Worm (Caenorhabditis elegans): Measurements from ENCODE around the gene nkb-3.
A peak's percentile ranks its signal among the peaks of the same experiment; 100 is the strongest.

nkb-3 gene

ce11 chrX:13744543-13745113 lies 25.7 kb downstream of the nkb-3 start (continued):
- TF ChIP-seq tag-97 (GFP tag; IDR thresholded peaks at IDR 0.05) (no peak), tra-1 (GFP tag; IDR thresholded peaks at IDR 0.05) (peak; percentile 75), ama-1 (optimal IDR thresholded peaks at IDR 0.05) (no peak), sdz-12 (GFP tag; optimal IDR thresholded peaks at IDR 0.05) (no peak), ztf-7 (tag; optimal IDR thresholded peaks at IDR 0.05) (no peak), unc-62 (GFP tag; optimal IDR thresholded peaks at IDR 0.05 in 1 of 2) (no peak), unc-62 (tag; optimal IDR thresholded peaks at IDR 0.05) (no peak), dpl-1 (GFP tag; optimal IDR thresholded peaks at IDR 0.05) (no peak), ceh-44 (GFP tag; IDR thresholded peaks at IDR 0.05) (no peak), Y75B8A.6 (GFP tag; IDR thresholded peaks at IDR 0.05) (no peak), lim-7 (GFP tag; IDR thresholded peaks at IDR 0.05) (no peak), mdt-29 (GFP tag; IDR thresholded peaks at IDR 0.05) (no peak), nhr-6 (tag; optimal IDR thresholded peaks at IDR 0.05) (peak; percentile 34), unc-39 (tag; optimal IDR thresholded peaks at IDR 0.05) (no peak), zfp-3 (GFP tag; conservative IDR thresholded peaks at IDR 0.05) (no peak), F44E2.7 (GFP tag; IDR thresholded peaks at IDR 0.05) (no peak), snpc-4 (tag; optimal IDR thresholded peaks at IDR 0.05) (no peak), egl-27 (tag; optimal IDR thresholded peaks at IDR 0.05) (no peak), daf-16 (GFP tag; optimal IDR thresholded peaks at IDR 0.05) (no peak), daf-16 (tag; optimal IDR thresholded peaks at IDR 0.05) (no peak), dmd-6 (GFP tag; IDR thresholded peaks at IDR 0.05) (peak; percentile 84), set-16 (GFP tag; IDR thresholded peaks at IDR 0.05) (no peak), ceh-82 (tag; optimal IDR thresholded peaks at IDR 0.05) (no peak), nhr-41 (GFP tag; IDR thresholded peaks at IDR 0.05) (no peak), ZK546.5 (tag; optimal IDR thresholded peaks at IDR 0.05) (no peak), aha-1 (tag) (peak; percentile 42), fos-1 (tag; optimal IDR thresholded peaks at IDR 0.05) (no peak), ceh-62 (tag; optimal IDR thresholded peaks at IDR 0.05) (no peak), lsy-2 (tag; optimal IDR thresholded peaks at IDR 0.05) (peak in 1 of 2 experiments; percentile 41), ces-1 (GFP tag; optimal IDR thresholded peaks at IDR 0.05) (no peak), lin-38 (GFP tag; IDR thresholded peaks at IDR 0.05) (no peak), lir-3 (tag; optimal IDR thresholded peaks at IDR 0.05) (no peak), zip-11 (GFP tag; IDR thresholded peaks at IDR 0.05) (no peak), hlh-30 (tag; optimal IDR thresholded peaks at IDR 0.05; ENCODE audit: insufficient read depth) (peak; percentile 63), attf-4 (tag; optimal IDR thresholded peaks at IDR 0.05) (no peak), mxl-3 (GFP tag; optimal IDR thresholded peaks at IDR 0.05) (peak; percentile 68), zfp-2 (tag; optimal IDR thresholded peaks at IDR 0.05) (no peak), zag-1 (tag; optimal IDR thresholded peaks at IDR 0.05) (no peak), nhr-237 (tag; optimal IDR thresholded peaks at IDR 0.05) (no peak), snpc-1.2 (GFP tag; IDR thresholded peaks at IDR 0.05) (no peak), lin-13 (GFP tag; optimal IDR thresholded peaks at IDR 0.05) (no peak), nhr-76 (tag; optimal IDR thresholded peaks at IDR 0.05) (no peak), unc-130 (GFP tag; optimal IDR thresholded peaks at IDR 0.05) (no peak), daf-8 (GFP tag; IDR thresholded peaks at IDR 0.05) (no peak), mdl-1 (tag; optimal IDR thresholded peaks at IDR 0.05) (peak in 1 of 2 experiments; percentile 32), daf-12 (tag; optimal IDR thresholded peaks at IDR 0.05) (no peak), dve-1 (tag; optimal IDR thresholded peaks at IDR 0.05; ENCODE audit: insufficient read depth) (peak; percentile 8), ctbp-1 (GFP tag; IDR thresholded peaks at IDR 0.05) (peak; percentile 40; the same call in 1 of the 2 replicates), R02D3.7 (tag; optimal IDR thresholded peaks at IDR 0.05) (no peak), lin-15B (tag; optimal IDR thresholded peaks at IDR 0.05) (no peak), dmd-9 (GFP tag; IDR thresholded peaks at IDR 0.05) (no peak), ztf-11 (tag; optimal IDR thresholded peaks at IDR 0.05) (no peak), Y5F2A.4 (GFP tag; optimal IDR thresholded peaks at IDR 0.05) (no peak), spr-1 (tag; optimal IDR thresholded peaks at IDR 0.05) (no peak)
